Worm (Caenorhabditis elegans): ENCODE data around the gene C15B12.3.

ce11 chrX:6427147-6427546, 40.2 kb downstream of the C15B12.3 start:
- TF ChIP-seq hmg-1.2 (GFP tag; IDR thresholded peaks at IDR 0.05) (no peak), snpc-1.3 (tag; optimal IDR thresholded peaks at IDR 0.05; ENCODE audit: insufficient read depth) (no peak), snpc-4 (GFP tag; optimal IDR thresholded peaks at IDR 0.05) (no peak), snpc-4 (tag; optimal IDR thresholded peaks at IDR 0.05) (no peak), attf-3 (GFP tag; conservative IDR thresholded peaks at IDR 0.05) (no peak), mxl-1 (tag; optimal IDR thresholded peaks at IDR 0.05) (no peak), sea-2 (GFP tag; IDR thresholded peaks at IDR 0.05) (no peak), Y56A3A.18 (GFP tag; IDR thresholded peaks at IDR 0.05) (no peak), ets-4 (GFP tag; optimal IDR thresholded peaks at IDR 0.05) (peak; percentile 37), T26A5.8 (tag; optimal IDR thresholded peaks at IDR 0.05) (no peak), nhr-120 (GFP tag; IDR thresholded peaks at IDR 0.05) (no peak), unc-130 (GFP tag; optimal IDR thresholded peaks at IDR 0.05) (no peak), atf-7 (tag; optimal IDR thresholded peaks at IDR 0.05) (no peak)

Measured in whole organism, young adult.